Fruit fly (Drosophila melanogaster) whole organism, embryonic: ENCODE data around the gene MtnF.

Experiments
- ATbp ChIP-seq: fragments of 200-800 bp; sonication (Bioruptor generic); optimal IDR thresholded peaks from 2 replicates; lab custom pipeline; 2017; ENCODE audit warnings: missing biosample characterization, mild to moderate bottlenecking, missing genetic modification characterization, missing genetic modification reagents
- Awh ChIP-seq: fragments of 200-800 bp; sonication (Bioruptor generic); IDR thresholded peaks from 2 replicates; pipeline ENCODE4, ENCODE4 v1.3.6; 2022; ENCODE audit warnings: missing biosample characterization, missing genetic modification characterization
- BEAF-32 ChIP-seq: fragments of 200-800 bp; sonication (Bioruptor generic); optimal IDR thresholded peaks from 3 replicates; lab custom pipeline; 2017; ENCODE audit warnings: missing biosample characterization, missing genetic modification characterization, mild to moderate bottlenecking, moderate library complexity, missing genetic modification reagents
- CG14441 ChIP-seq: fragments of 200-800 bp; sonication (Bioruptor generic); IDR thresholded peaks from 2 replicates; pipeline ENCODE4 v1.3.6; 2022; ENCODE audit warnings: missing biosample characterization, missing genetic modification characterization
- CG16813 ChIP-seq: fragments of 200-800 bp; sonication (Bioruptor generic); IDR thresholded peaks from 3 replicates; pipeline ENCODE4 v1.3.6; 2022; ENCODE audit warnings: missing biosample characterization, missing genetic modification characterization; ENCODE audit not compliant: partially characterized antibody
- CG17385 ChIP-seq: fragments of 200-800 bp; sonication (Bioruptor generic); optimal IDR thresholded peaks from 3 replicates; lab custom pipeline; 2018; ENCODE audit warnings: missing biosample characterization, mild to moderate bottlenecking, missing genetic modification characterization
- CG17829 ChIP-seq: fragments of 200-800 bp; optimal IDR thresholded peaks from 2 replicates; lab custom pipeline; 2019; ENCODE audit warnings: missing biosample characterization, mild to moderate bottlenecking, missing genetic modification characterization, moderate library complexity
- CG30403 ChIP-seq: fragments of 200-800 bp; sonication (Bioruptor generic); optimal IDR thresholded peaks from 3 replicates; lab custom pipeline; 2016; ENCODE audit warnings: missing biosample characterization, missing genetic modification characterization
- CG32532 ChIP-seq: fragments of 200-800 bp; sonication (Bioruptor generic); IDR thresholded peaks from 2 replicates; pipeline ENCODE4 v1.3.6; 2022; ENCODE audit warnings: missing biosample characterization, missing genetic modification characterization
- CG3281 ChIP-seq: fragments of 200-800 bp; sonication (Bioruptor generic); optimal IDR thresholded peaks from 3 replicates; lab custom pipeline; 2017; ENCODE audit warnings: missing biosample characterization, mild to moderate bottlenecking, missing genetic modification characterization
- CG34422 ChIP-seq: fragments of 200-800 bp; sonication (Bioruptor generic); IDR thresholded peaks from 3 replicates; pipeline ENCODE4 v1.3.6; 2022; ENCODE audit warnings: missing biosample characterization, missing genetic modification characterization
- CG42726 ChIP-seq: fragments of 200-800 bp; sonication (Bioruptor generic); IDR thresholded peaks from 2 replicates; pipeline ENCODE4 v1.3.6; 2022; ENCODE audit warnings: missing biosample characterization, missing genetic modification characterization; ENCODE audit not compliant: partially characterized antibody
- CG43689 ChIP-seq: fragments of 200-800 bp; sonication (Bioruptor generic); IDR thresholded peaks from 2 replicates; pipeline ENCODE4 v1.3.6; 2022; ENCODE audit warnings: missing biosample characterization, missing genetic modification characterization
- CG4404 ChIP-seq: fragments of 200-800 bp; sonication (Bioruptor generic); IDR thresholded peaks from 2 replicates; pipeline ENCODE4 v1.3.6; 2022; ENCODE audit warnings: missing biosample characterization, missing genetic modification characterization
- CG5180 ChIP-seq: fragments of 200-800 bp; sonication (Bioruptor generic); optimal IDR thresholded peaks from 3 replicates; lab custom pipeline; 2017; ENCODE audit warnings: missing biosample characterization, missing genetic modification characterization, mild to moderate bottlenecking, moderate library complexity, missing genetic modification reagents
- CG6683 ChIP-seq: fragments of 200-800 bp; sonication (Bioruptor generic); optimal IDR thresholded peaks from 2 replicates; lab custom pipeline; 2017; ENCODE audit warnings: missing biosample characterization, mild to moderate bottlenecking, missing genetic modification characterization, missing genetic modification reagents
- CG6791 ChIP-seq: fragments of 200-800 bp; sonication (Bioruptor generic); IDR thresholded peaks from 3 replicates; pipeline ENCODE4 v1.3.6; 2022; ENCODE audit warnings: missing biosample characterization, missing genetic modification characterization; ENCODE audit not compliant: partially characterized antibody
- CG7271 ChIP-seq: fragments of 200-800 bp; sonication (Bioruptor generic); optimal IDR thresholded peaks from 2 replicates; lab custom pipeline; 2018; ENCODE audit warnings: missing biosample characterization, mild to moderate bottlenecking, missing genetic modification characterization, moderate library complexity
- CG7556 ChIP-seq: fragments of 200-800 bp; sonication (Bioruptor generic); optimal IDR thresholded peaks from 2 replicates; lab custom pipeline; 2017; ENCODE audit warnings: missing biosample characterization, mild to moderate bottlenecking, missing genetic modification characterization
- CG7963 ChIP-seq: fragments of 200-800 bp; sonication (Bioruptor generic); IDR thresholded peaks from 3 replicates; pipeline ENCODE4 v1.3.6; 2022; ENCODE audit warnings: missing biosample characterization, missing genetic modification characterization; ENCODE audit not compliant: partially characterized antibody
- CG7987 ChIP-seq: fragments of 200-800 bp; sonication (Bioruptor generic); optimal IDR thresholded peaks from 2 replicates; lab custom pipeline; 2018; ENCODE audit warnings: missing biosample characterization, mild to moderate bottlenecking, missing genetic modification characterization, moderate library complexity
- CG8388 ChIP-seq: fragments of 200-800 bp; sonication (Bioruptor generic); optimal IDR thresholded peaks from 2 replicates; lab custom pipeline; 2019; ENCODE audit warnings: missing biosample characterization, mild to moderate bottlenecking, missing genetic modification characterization, moderate library complexity
- CG9932 ChIP-seq: fragments of 200-800 bp; sonication (Bioruptor generic); IDR thresholded peaks from 2 replicates; pipeline ENCODE4 v1.3.6; 2022; ENCODE audit warnings: missing biosample characterization, missing genetic modification characterization
- CHES-1-like ChIP-seq: fragments of 200-800 bp; sonication (Bioruptor generic); optimal IDR thresholded peaks from 2 replicates; lab custom pipeline; 2016; ENCODE audit warnings: missing biosample characterization, missing genetic modification characterization
- E2f2 ChIP-seq: fragments of 200-800 bp; sonication (Bioruptor generic); IDR thresholded peaks from 2 replicates; pipeline ENCODE4 v1.3.6; 2022; ENCODE audit warnings: missing biosample characterization, missing genetic modification characterization
- Gsc ChIP-seq: fragments of 200-800 bp; sonication (Bioruptor generic); IDR thresholded peaks from 2 replicates; pipeline ENCODE4 v1.3.6; 2022; ENCODE audit warnings: missing biosample characterization, missing genetic modification characterization
- HLH54F ChIP-seq: fragments of 200-800 bp; sonication (Bioruptor generic); optimal IDR thresholded peaks from 3 replicates; lab custom pipeline; 2016; ENCODE audit warnings: missing biosample characterization, missing genetic modification characterization
- Lim3 ChIP-seq: fragments of 200-800 bp; sonication (Bioruptor generic); IDR thresholded peaks from 2 replicates; pipeline ENCODE4 v1.3.6; 2022; ENCODE audit warnings: missing biosample characterization, missing genetic modification characterization
- Med ChIP-seq: fragments of 200-800 bp; sonication (Bioruptor generic); peaks from one replicate; lab custom pipeline; 2016; ENCODE audit warnings: missing biosample characterization, missing genetic modification characterization, mild to moderate bottlenecking, inconsistent platforms, moderate library complexity
- Pdp1 ChIP-seq, 2 experiments: fragments of 200-800 bp; sonication (Bioruptor generic); optimal IDR thresholded peaks; 3 replicates each; lab custom pipeline; 2016; ENCODE audit warnings: missing biosample characterization in 2 of 2, missing genetic modification characterization in 2 of 2, mild to moderate bottlenecking in 1 of 2, moderate library complexity in 1 of 2
- Ravus ChIP-seq: fragments of 200-800 bp; sonication (Bioruptor generic); IDR thresholded peaks from 2 replicates; pipeline ENCODE4 v1.3.6; 2022; ENCODE audit warnings: missing biosample characterization, missing genetic modification characterization
- Rx ChIP-seq: fragments of 200-800 bp; sonication (Bioruptor generic); IDR thresholded peaks from 2 replicates; pipeline ENCODE4 v1.3.6; 2022; ENCODE audit warnings: missing biosample characterization, missing genetic modification characterization
- Side ChIP-seq: fragments of 200-800 bp; sonication (Bioruptor generic); optimal IDR thresholded peaks from 2 replicates; lab custom pipeline; 2016; ENCODE audit warnings: missing biosample characterization, missing genetic modification characterization
- Sox102F ChIP-seq: fragments of 200-800 bp; sonication (Bioruptor generic); optimal IDR thresholded peaks from 2 replicates; lab custom pipeline; 2018; ENCODE audit warnings: missing biosample characterization, mild to moderate bottlenecking, missing genetic modification characterization, moderate library complexity
- Stat92E ChIP-seq, 3 experiments: fragments of >200 bp in 2 of 3; fragments of 200-800 bp in 1 of 3; sonication (Bioruptor generic) in 1 of 3; optimal IDR thresholded peaks; 2 replicates each; lab custom pipeline; 2017 to 2019; ENCODE audit warnings: missing biosample characterization in 3 of 3, missing genetic modification characterization in 3 of 3, mild to moderate bottlenecking in 1 of 3, moderate library complexity in 1 of 3
- YL-1 ChIP-seq: fragments of 200-800 bp; sonication (Bioruptor generic); optimal IDR thresholded peaks from 3 replicates; lab custom pipeline; 2017; ENCODE audit warnings: missing biosample characterization, mild to moderate bottlenecking, missing genetic modification characterization
- al ChIP-seq: fragments of 200-800 bp; sonication (Bioruptor generic); IDR thresholded peaks from 2 replicates; pipeline ENCODE4 v1.3.6; 2022; ENCODE audit warnings: missing biosample characterization, missing genetic modification characterization
- amos ChIP-seq: fragments of 200-800 bp; sonication (Bioruptor generic); IDR thresholded peaks from 2 replicates; pipeline ENCODE4 v1.3.6; 2022; ENCODE audit warnings: missing biosample characterization, missing genetic modification characterization; ENCODE audit not compliant: partially characterized antibody
- ci ChIP-seq: fragments of 200-800 bp; sonication (Bioruptor generic); IDR thresholded peaks from 3 replicates; pipeline ENCODE4 v1.3.6; 2022; ENCODE audit warnings: missing biosample characterization, missing genetic modification characterization
- crp ChIP-seq, 2 experiments: fragments of 200-800 bp; sonication (Bioruptor generic); optimal IDR thresholded peaks; 2 replicates in 1 of 2; 3 replicates in 1 of 2; lab custom pipeline; 2017; ENCODE audit warnings: missing biosample characterization in 2 of 2, missing genetic modification characterization in 2 of 2, mild to moderate bottlenecking in 1 of 2, moderate library complexity in 1 of 2
- eve ChIP-seq, 2 experiments: fragments of >200 bp; optimal IDR thresholded peaks; 2 replicates each; lab custom pipeline; 2017; ENCODE audit warnings: missing biosample characterization in 2 of 2, missing genetic modification characterization in 2 of 2
- grn ChIP-seq: fragments of 200-800 bp; sonication (Bioruptor generic); optimal IDR thresholded peaks from 3 replicates; lab custom pipeline; 2017; ENCODE audit warnings: missing biosample characterization, missing genetic modification characterization
- jigr1 ChIP-seq: fragments of 200-800 bp; sonication (Bioruptor generic); IDR thresholded peaks from 3 replicates; pipeline ENCODE4 v1.3.6; 2022; ENCODE audit warnings: missing biosample characterization, missing genetic modification characterization
- jumu ChIP-seq: fragments of 200-800 bp; sonication (Bioruptor generic); optimal IDR thresholded peaks from 3 replicates; lab custom pipeline; 2016; ENCODE audit warnings: missing biosample characterization, missing genetic modification characterization
- knrl ChIP-seq: fragments of 200-800 bp; sonication (Bioruptor generic); IDR thresholded peaks from 3 replicates; pipeline ENCODE4 v1.3.6; 2022; ENCODE audit warnings: missing biosample characterization, missing genetic modification characterization; ENCODE audit not compliant: partially characterized antibody
- stwl ChIP-seq: fragments of 200-800 bp; sonication (Bioruptor generic); optimal IDR thresholded peaks from 3 replicates; lab custom pipeline; 2018; ENCODE audit warnings: missing biosample characterization, mild to moderate bottlenecking, missing genetic modification characterization, moderate library complexity
- vvl ChIP-seq: fragments of 200-800 bp; sonication (Bioruptor generic); IDR thresholded peaks from 2 replicates; pipeline ENCODE4 v1.3.6; 2022; ENCODE audit warnings: missing biosample characterization, missing genetic modification characterization
- wdn ChIP-seq: fragments of 200-800 bp; sonication (Bioruptor generic); IDR thresholded peaks from 2 replicates; pipeline ENCODE4 v1.3.6; 2022; ENCODE audit warnings: missing biosample characterization, missing genetic modification characterization
- zf30C ChIP-seq: fragments of 200-800 bp; sonication (Bioruptor generic); optimal IDR thresholded peaks from 3 replicates; lab custom pipeline; 2018; ENCODE audit warnings: missing biosample characterization, mild to moderate bottlenecking, missing genetic modification characterization

Gene MtnF

dm6 chr3R:24661679-24662411 is 26.9 kb upstream of the MtnF start, which contains the start of gene Ppox (continued):
- TF ChIP-seq crp (GFP tag; optimal IDR thresholded peaks at IDR 0.05; lab: Kevin White, UChicago) = peak in 1 of 2 experiments; percentile 55
- TF ChIP-seq CG43689 (GFP tag; lab: Robert Waterston, UW) = no peak
- TF ChIP-seq zf30C (GFP tag; lab: Kevin White, UChicago) = no peak
- no peak for TF ChIP-seq Awh
- no peak for TF ChIP-seq CG7987 (GFP tag; lab: Kevin White, UChicago)
- no peak for TF ChIP-seq al (GFP tag; lab: Robert Waterston, UW)
- no peak for TF ChIP-seq Lim3 (GFP tag; lab: Robert Waterston, UW)
- no peak for TF ChIP-seq CG4404
- no peak for TF ChIP-seq eve (GFP tag; optimal IDR thresholded peaks at IDR 0.05; lab: Kevin White, UChicago)
- no peak for TF ChIP-seq CG7271 (tag; lab: Kevin White, UChicago)
- peak; percentile 81 for TF ChIP-seq CG6791
- peak; percentile 84 for TF ChIP-seq CG7963 (GFP tag; lab: Robert Waterston, UW)
- TF ChIP-seq BEAF-32 (GFP tag; lab: Kevin White, UChicago) = peak; percentile 86
- no peak for TF ChIP-seq Sox102F
- TF ChIP-seq Pdp1 (GFP tag; optimal IDR thresholded peaks at IDR 0.05; lab: Kevin White, UChicago) = peak in 1 of 2 experiments; percentile 87
- TF ChIP-seq jigr1 (GFP tag; lab: Robert Waterston, UW) = no peak
- no peak for TF ChIP-seq CG7556
- no peak for TF ChIP-seq CG3281 (GFP tag; lab: Kevin White, UChicago)
- TF ChIP-seq CG14441 (GFP tag; lab: Robert Waterston, UW) = no peak
- no peak for TF ChIP-seq ATbp
- peak; percentile 94 for TF ChIP-seq amos (GFP tag; lab: Robert Waterston, UW)
- no peak for TF ChIP-seq CG5180 (GFP tag; lab: Kevin White, UChicago)
- TF ChIP-seq E2f2 (GFP tag; lab: Robert Waterston, UW) = peak; percentile 68
- no peak for TF ChIP-seq stwl (tag; lab: Kevin White, UChicago)
- TF ChIP-seq Stat92E (GFP tag; optimal IDR thresholded peaks at IDR 0.05; lab: Kevin White, UChicago) = no peak
- TF ChIP-seq Side (GFP tag; lab: Kevin White, UChicago) = no peak
- TF ChIP-seq jumu (GFP tag; lab: Kevin White, UChicago) = no peak
- TF ChIP-seq CG9932 (GFP tag; lab: Robert Waterston, UW) = peak; percentile 26; the same call in 1 of the 2 replicates
- TF ChIP-seq CG6683 (GFP tag; lab: Kevin White, UChicago) = no peak
- no peak for TF ChIP-seq Rx (GFP tag; lab: Robert Waterston, UW)
- TF ChIP-seq CG17385 (GFP tag; lab: Kevin White, UChicago) = no peak
- no peak for TF ChIP-seq Gsc
- no peak for TF ChIP-seq ci (GFP tag; lab: Robert Waterston, UW)
- no peak for TF ChIP-seq CG8388 (GFP tag; lab: Kevin White, UChicago)
- TF ChIP-seq HLH54F (GFP tag; lab: Kevin White, UChicago) = no peak
- no peak for TF ChIP-seq CG32532 (GFP tag; lab: Robert Waterston, UW)
- peak; percentile 93 for TF ChIP-seq CG42726 (GFP tag; lab: Robert Waterston, UW)
- TF ChIP-seq grn (GFP tag; lab: Kevin White, UChicago) = no peak
- peak; percentile 92 for TF ChIP-seq knrl (GFP tag; lab: Robert Waterston, UW)
- no peak for TF ChIP-seq YL-1 (GFP tag; lab: Kevin White, UChicago)
- peak; percentile 32 for TF ChIP-seq Med (GFP tag; lab: Kevin White, UChicago)
- TF ChIP-seq CHES-1-like (GFP tag; lab: Kevin White, UChicago) = no peak
- TF ChIP-seq CG30403 (GFP tag; lab: Kevin White, UChicago) = no peak
- TF ChIP-seq vvl (GFP tag; lab: Robert Waterston, UW) = no peak
- no peak for TF ChIP-seq Ravus (GFP tag; lab: Robert Waterston, UW)
- no peak for TF ChIP-seq CG17829 (tag; lab: Kevin White, UChicago)
- TF ChIP-seq CG34422 (GFP tag; lab: Robert Waterston, UW) = peak; percentile 31; the same call in 1 of the 3 replicates
- TF ChIP-seq CG16813 (GFP tag; lab: Robert Waterston, UW) = peak; percentile 85
- no peak for TF ChIP-seq wdn
